Worm (Caenorhabditis elegans) whole organism, L2 larva: ENCODE results near the gene srlf-29.

Experiments used
- R02D3.7 ChIP-seq: fragments of 150-350 bp; optimal IDR thresholded peaks from 2 replicates; lab custom pipeline; 2014; ENCODE audit warnings: missing biosample characterization, missing genetic modification characterization
- nhr-11 ChIP-seq: fragments of 150-350 bp; optimal IDR thresholded peaks from 2 replicates; lab custom pipeline; 2014; ENCODE audit warnings: missing biosample characterization, missing genetic modification characterization
- snpc-4 ChIP-seq: fragments of 150-350 bp; optimal IDR thresholded peaks from 2 replicates; lab custom pipeline; 2014; ENCODE audit warnings: missing biosample characterization, missing genetic modification characterization
- ztf-11 ChIP-seq: sonication (generic microtip); optimal IDR thresholded peaks from 2 replicates; lab custom pipeline; 2017; ENCODE audit warnings: missing biosample characterization, missing genetic modification characterization

ce11 chrII:1616382-1616781 is 49.7 kb upstream of the srlf-29 start, which contains the start of gene fbxa-165:
- TF ChIP-seq nhr-11 (no peak), snpc-4 (tag; lab: Kevin White, UChicago) (no peak), R02D3.7 (tag; lab: Kevin White, UChicago) (no peak), ztf-11 (no peak)
